Worm (Caenorhabditis elegans) whole organism, early embryonic: ENCODE data around the gene ceh-7.

ENCODE experiments used
- B0310.2 ChIP-seq: sonication (generic microtip); optimal IDR thresholded peaks from 2 replicates; lab custom pipeline; 2016; ENCODE audit warnings: mild to moderate bottlenecking, missing genetic modification characterization, missing compliant biosample characterization
- F13C5.2 ChIP-seq: sonication (generic microtip); optimal IDR thresholded peaks from 2 replicates; lab custom pipeline; 2017; ENCODE audit warnings: mild to moderate bottlenecking, missing genetic modification characterization, inconsistent platforms, missing compliant biosample characterization
- aly-1 ChIP-seq: sonication (generic microtip); optimal IDR thresholded peaks from 2 replicates; lab custom pipeline; 2016; ENCODE audit warnings: missing genetic modification characterization, missing compliant biosample characterization
- ama-1 ChIP-seq: fragments of 150-350 bp; optimal IDR thresholded peaks from 2 replicates; lab custom pipeline; 2014
- ceh-13 ChIP-seq: fragments of 200-800 bp; sonication (Bioruptor generic); optimal IDR thresholded peaks from 2 replicates; lab custom pipeline; 2018; ENCODE audit warnings: mild to moderate bottlenecking, missing genetic modification characterization, missing compliant biosample characterization
- ceh-36 ChIP-seq: sonication (generic microtip); optimal IDR thresholded peaks from 2 replicates; lab custom pipeline; 2016; ENCODE audit warnings: missing genetic modification characterization, inconsistent platforms, missing compliant biosample characterization
- ets-7 ChIP-seq: sonication (generic microtip); optimal IDR thresholded peaks from 2 replicates; lab custom pipeline; 2016; ENCODE audit warnings: missing genotype, missing genetic modification characterization, missing compliant biosample characterization
- flt-1 ChIP-seq: fragments of 200-800 bp; sonication (Bioruptor generic); IDR thresholded peaks from 2 replicates; pipeline ENCODE4 v1.3.6; 2022; ENCODE audit warnings: missing genetic modification characterization, missing compliant biosample characterization
- hmbx-1 ChIP-seq: sonication (generic microtip); optimal IDR thresholded peaks from 2 replicates; lab custom pipeline; 2016; ENCODE audit warnings: mild to moderate bottlenecking, missing genetic modification characterization, missing compliant biosample characterization
- hmg-4 ChIP-seq: fragments of 200-800 bp; sonication (Bioruptor generic); optimal IDR thresholded peaks from 2 replicates; lab custom pipeline; 2018; ENCODE audit warnings: mild to moderate bottlenecking, missing genetic modification characterization, missing compliant biosample characterization
- hnd-1 ChIP-seq: sonication (generic microtip); optimal IDR thresholded peaks from 2 replicates; lab custom pipeline; 2016; ENCODE audit warnings: missing genetic modification characterization, missing compliant biosample characterization
- pes-1 ChIP-seq: fragments of 200-800 bp; sonication (Bioruptor generic); IDR thresholded peaks from 2 replicates; pipeline ENCODE4 v1.3.6; 2022; ENCODE audit warnings: missing genetic modification reagents, missing genetic modification characterization, missing compliant biosample characterization
- scrt-1 ChIP-seq: fragments of 200-800 bp; sonication (Bioruptor generic); IDR thresholded peaks from 2 replicates; pipeline ENCODE4 v1.3.6; 2022; ENCODE audit warnings: missing genetic modification characterization, missing compliant biosample characterization
- sea-1 ChIP-seq: fragments of 200-800 bp; sonication (Bioruptor generic); conservative IDR thresholded peaks from 2 replicates; pipeline ENCODE4 v1.3.6; 2022; ENCODE audit warnings: missing genetic modification characterization, missing compliant biosample characterization
- tbx-11 ChIP-seq: fragments of 200-800 bp; sonication (Bioruptor generic); IDR thresholded peaks from 2 replicates; pipeline ENCODE4 v1.3.6; 2022; ENCODE audit warnings: missing genetic modification characterization, missing compliant biosample characterization
- tbx-37 ChIP-seq: fragments of 200-800 bp; sonication (Bioruptor generic); conservative IDR thresholded peaks from 2 replicates; pipeline ENCODE4 v1.3.6; 2022; ENCODE audit warnings: missing genetic modification reagents, missing genetic modification characterization, missing compliant biosample characterization
- tra-4 ChIP-seq: sonication (generic microtip); optimal IDR thresholded peaks from 2 replicates; lab custom pipeline; 2017; ENCODE audit warnings: missing genetic modification characterization, missing compliant biosample characterization

The ceh-7 gene

ce11 chrII:8703729-8704128 is at the start of gene ceh-7:
ceh-7 (minus strand) TSS chrII:8703829.
- TF ChIP-seq ceh-13 (GFP tag; lab: Kevin White, UChicago), result no peak
- TF ChIP-seq ama-1, result no peak
- no peak for TF ChIP-seq sea-1 (GFP tag; lab: Robert Waterston, UW)
- TF ChIP-seq F13C5.2 (tag; lab: Kevin White, UChicago), result no peak
- no peak for TF ChIP-seq ets-7 (tag; lab: Kevin White, UChicago)
- no peak for TF ChIP-seq hmbx-1
- no peak for TF ChIP-seq flt-1 (GFP tag; lab: Robert Waterston, UW)
- TF ChIP-seq pes-1 (GFP tag; lab: Robert Waterston, UW), result no peak
- TF ChIP-seq scrt-1 (GFP tag; lab: Robert Waterston, UW), result no peak
- TF ChIP-seq ceh-36 (tag; lab: Kevin White, UChicago), result no peak

ce11 chrII:8751686-8752085 is 48.1 kb upstream of the ceh-7 start, which contains the start of gene atf-2:
atf-2 (plus strand) TSS chrII:8751986.
- TF ChIP-seq ets-7 (tag; lab: Kevin White, UChicago) (no peak), scrt-1 (GFP tag; lab: Robert Waterston, UW) (no peak), ama-1 (no peak), ceh-13 (GFP tag; lab: Kevin White, UChicago) (no peak)

DNA sequence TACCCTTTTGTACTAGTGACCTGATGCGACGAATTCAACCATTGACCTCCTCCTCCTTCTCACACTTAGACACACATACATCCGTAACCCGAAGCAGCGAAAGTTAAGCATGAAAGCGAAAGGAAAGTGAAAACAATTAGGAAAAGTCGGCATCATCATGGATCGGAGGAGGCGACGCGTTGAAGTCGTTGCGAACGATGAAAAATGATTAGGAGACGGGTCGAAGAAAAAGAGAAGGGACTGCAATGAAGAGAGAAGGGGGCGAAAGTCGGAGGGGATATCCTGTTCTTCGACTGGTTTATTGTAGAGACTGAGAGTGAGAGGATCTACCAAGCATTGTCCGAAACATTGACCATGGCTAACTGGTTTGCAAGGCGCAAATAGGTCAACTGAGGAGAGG is 47.4 kb upstream of the ceh-7 start:
- TF ChIP-seq scrt-1 (GFP tag; lab: Robert Waterston, UW) (no peak), hmbx-1 (no peak), flt-1 (GFP tag; lab: Robert Waterston, UW) (no peak), B0310.2 (tag; lab: Kevin White, UChicago) (no peak), pes-1 (GFP tag; lab: Robert Waterston, UW) (no peak), ceh-36 (tag; lab: Kevin White, UChicago) (no peak), ceh-13 (GFP tag; lab: Kevin White, UChicago) (no peak), aly-1 (tag; lab: Kevin White, UChicago) (no peak), hnd-1 (no peak), tra-4 (no peak), sea-1 (GFP tag; lab: Robert Waterston, UW) (no peak), hmg-4 (GFP tag; lab: Kevin White, UChicago) (no peak), F13C5.2 (tag; lab: Kevin White, UChicago) (no peak), ama-1 (no peak), tbx-37 (GFP tag; lab: Robert Waterston, UW) (no peak), tbx-11 (GFP tag; lab: Robert Waterston, UW) (no peak), ets-7 (tag; lab: Kevin White, UChicago) (no peak)

ce11 chrII:8750056-8750455 is 46.4 kb upstream of the ceh-7 start:
- TF ChIP-seq ets-7 (tag; lab: Kevin White, UChicago) (no peak), tbx-37 (GFP tag; lab: Robert Waterston, UW) (no peak)

DNA sequence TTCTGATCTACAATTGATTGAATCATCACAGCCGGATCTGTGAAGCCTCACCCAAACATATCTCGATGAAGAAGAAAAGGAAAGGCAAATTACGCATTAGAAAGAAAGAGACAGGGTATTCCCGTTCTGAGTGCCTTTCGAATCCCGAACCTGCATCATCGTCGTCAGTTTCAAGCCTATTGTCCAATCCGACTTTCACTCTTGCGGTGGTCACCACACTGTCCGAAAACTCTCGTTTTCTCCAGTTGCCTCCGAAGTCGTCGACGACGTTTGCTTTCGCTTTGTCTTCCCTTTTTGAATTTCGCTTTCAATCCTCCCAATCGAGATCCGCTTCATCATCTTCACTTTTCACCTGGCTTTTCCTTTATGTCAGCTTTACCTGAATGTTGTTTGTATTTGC is 45.5 kb upstream of the ceh-7 start:
- TF ChIP-seq ceh-36 (tag; lab: Kevin White, UChicago), result no peak
- no peak for TF ChIP-seq ama-1
- no peak for TF ChIP-seq hmg-4 (GFP tag; lab: Kevin White, UChicago)
- no peak for TF ChIP-seq tbx-11 (GFP tag; lab: Robert Waterston, UW)

- no peak for TF ChIP-seq ama-1
- no peak for TF ChIP-seq hnd-1
- no peak for TF ChIP-seq ets-7 (tag; lab: Kevin White, UChicago)
- no peak for TF ChIP-seq tra-4
- no peak for TF ChIP-seq scrt-1 (GFP tag; lab: Robert Waterston, UW)
- no peak for TF ChIP-seq F13C5.2 (tag; lab: Kevin White, UChicago)
- TF ChIP-seq tbx-37 (GFP tag; lab: Robert Waterston, UW), result no peak
- no peak for TF ChIP-seq flt-1 (GFP tag; lab: Robert Waterston, UW)
- TF ChIP-seq sea-1 (GFP tag; lab: Robert Waterston, UW), result no peak
- no peak for TF ChIP-seq pes-1 (GFP tag; lab: Robert Waterston, UW)
- TF ChIP-seq B0310.2 (tag; lab: Kevin White, UChicago), result no peak
- TF ChIP-seq ceh-36 (tag; lab: Kevin White, UChicago), result no peak
These were observed 45.0 kb upstream of the ceh-7 start for ce11 chrII:8748638-8749037.

- TF ChIP-seq sea-1 (GFP tag; lab: Robert Waterston, UW) (no peak), ceh-13 (GFP tag; lab: Kevin White, UChicago) (no peak), F13C5.2 (tag; lab: Kevin White, UChicago) (peak; percentile 11), tbx-11 (GFP tag; lab: Robert Waterston, UW) (no peak), B0310.2 (tag; lab: Kevin White, UChicago) (no peak), hmg-4 (GFP tag; lab: Kevin White, UChicago) (peak; percentile 73), scrt-1 (GFP tag; lab: Robert Waterston, UW) (peak; percentile 54; the same call in 1 of the 2 replicates), tbx-37 (GFP tag; lab: Robert Waterston, UW) (no peak), aly-1 (tag; lab: Kevin White, UChicago) (no peak)
These were observed 44.3 kb upstream of the ceh-7 start for ce11 chrII:8747939-8748352.

ce11 chrII:8747246-8747938 is 43.8 kb upstream of the ceh-7 start:
- TF ChIP-seq tbx-11 (GFP tag; lab: Robert Waterston, UW) (0 out of 2 replicates have a peak, but pooled peaks have one; percentile 54), sea-1 (GFP tag; lab: Robert Waterston, UW) (0 out of 2 replicates have a peak, but pooled peaks have one; percentile 21), pes-1 (GFP tag; lab: Robert Waterston, UW) (no peak)
